Worm (Caenorhabditis elegans): ENCODE data around the gene C46A5.4.

Gene C46A5.4

DNA sequence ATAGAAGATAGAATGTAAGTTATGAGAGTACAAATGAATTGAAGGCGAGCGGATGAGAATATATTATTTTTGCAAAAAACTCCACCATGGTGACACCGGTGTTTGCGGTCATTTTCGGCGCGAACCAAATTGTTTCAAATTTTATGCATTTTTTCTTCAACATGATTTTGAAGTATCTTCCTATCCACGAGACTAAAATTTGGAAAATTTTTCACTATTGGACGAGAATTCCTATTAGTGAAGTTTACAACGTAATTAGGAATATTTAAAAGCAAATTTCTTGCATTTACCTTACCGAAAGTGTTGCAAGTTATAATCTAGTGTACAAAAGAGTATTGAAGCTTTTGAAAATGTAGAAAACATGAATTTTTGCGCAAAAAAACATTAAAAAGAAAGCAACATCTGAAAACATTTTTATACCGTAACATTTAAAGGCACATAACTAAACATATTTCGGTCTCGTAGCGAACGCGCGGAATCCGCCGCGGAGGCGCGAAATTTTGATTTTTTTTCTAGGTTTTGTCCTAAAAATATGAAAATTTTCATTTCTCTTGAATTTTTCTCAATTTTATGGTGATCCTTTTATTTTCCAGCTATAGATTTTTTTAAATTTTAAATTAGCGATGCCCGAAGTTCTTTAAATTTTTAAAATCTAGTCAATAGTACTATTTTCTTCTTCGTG, 39.4 kb upstream of the C46A5.4 start, which contains the start of gene sgo-1 (continued):
- TF ChIP-seq snpc-1.1 (tag; optimal IDR thresholded peaks at IDR 0.05; ENCODE audit: insufficient read depth), result peak; percentile 53
- TF ChIP-seq lin-54 (GFP tag; optimal IDR thresholded peaks at IDR 0.05), result peak; percentile 91
- peak; percentile 70; the same call in 1 of the 2 replicates for TF ChIP-seq nfya-2 (GFP tag; IDR thresholded peaks at IDR 0.05)
- peak; percentile 85 for TF ChIP-seq attf-6 (GFP tag; IDR thresholded peaks at IDR 0.05)
- TF ChIP-seq lir-1 (GFP tag; conservative IDR thresholded peaks at IDR 0.05), result peak; percentile 69; the same call in 1 of the 2 replicates
- TF ChIP-seq F22D6.2 (tag; optimal IDR thresholded peaks at IDR 0.05), result no peak
- TF ChIP-seq Y53F4B.3 (GFP tag; IDR thresholded peaks at IDR 0.05), result peak; percentile 49; the same call in 1 of the 2 replicates
- TF ChIP-seq ztf-18 (tag; optimal IDR thresholded peaks at IDR 0.05), result no peak
- no peak for TF ChIP-seq dpff-1 (tag; optimal IDR thresholded peaks at IDR 0.05)
- TF ChIP-seq F55B11.4 (tag; optimal IDR thresholded peaks at IDR 0.05; ENCODE audit: borderline replicate concordance, insufficient read depth), result no peak
- TF ChIP-seq hmg-20 (GFP tag; IDR thresholded peaks at IDR 0.05), result no peak
- peak; percentile 70 for TF ChIP-seq snpc-4 (GFP tag; optimal IDR thresholded peaks at IDR 0.05)
- peak in 3 of 4 experiments; percentile 41 to 70 (median 60) for TF ChIP-seq snpc-4 (tag; optimal IDR thresholded peaks at IDR 0.05)
- TF ChIP-seq ztf-28 (GFP tag; IDR thresholded peaks at IDR 0.05), result peak; percentile 73; the same call in 1 of the 2 replicates
- no peak for TF ChIP-seq ztf-22 (GFP tag; optimal IDR thresholded peaks at IDR 0.05)
- TF ChIP-seq lin-26 (GFP tag; IDR thresholded peaks at IDR 0.05), result no peak
- peak; percentile 95 for TF ChIP-seq snpc-3.4 (tag; optimal IDR thresholded peaks at IDR 0.05)
- no peak for TF ChIP-seq ztf-6 (GFP tag; IDR thresholded peaks at IDR 0.05)
- TF ChIP-seq Y53G8AR.9 (GFP tag; conservative IDR thresholded peaks at IDR 0.05), result peak; percentile 90
- no peak for TF ChIP-seq aptf-2 (GFP tag; conservative IDR thresholded peaks at IDR 0.05)
- no peak for TF ChIP-seq atf-7 (tag; optimal IDR thresholded peaks at IDR 0.05)
- TF ChIP-seq hmg-1.2 (GFP tag; IDR thresholded peaks at IDR 0.05), result peak; percentile 68
- TF ChIP-seq rpc-1 (optimal IDR thresholded peaks at IDR 0.05), result no peak
- no peak for TF ChIP-seq rpc-1 (tag; optimal IDR thresholded peaks at IDR 0.05)
- no peak for TF ChIP-seq gei-17 (GFP tag; optimal IDR thresholded peaks at IDR 0.05)
- TF ChIP-seq let-607 (tag; optimal IDR thresholded peaks at IDR 0.05), result no peak
- TF ChIP-seq lag-1 (GFP tag; IDR thresholded peaks at IDR 0.05), result no peak
- peak; percentile 66; the same call in 1 of the 2 replicates for TF ChIP-seq ceh-100 (GFP tag; IDR thresholded peaks at IDR 0.05)
- TF ChIP-seq dpl-1 (GFP tag; optimal IDR thresholded peaks at IDR 0.05), result peak; percentile 95
- TF ChIP-seq unc-62 (GFP tag; optimal IDR thresholded peaks at IDR 0.05), result no peak
- TF ChIP-seq B0261.1 (tag; optimal IDR thresholded peaks at IDR 0.05), result no peak
- peak; percentile 97 for TF ChIP-seq madf-3 (GFP tag; IDR thresholded peaks at IDR 0.05)

DNA sequence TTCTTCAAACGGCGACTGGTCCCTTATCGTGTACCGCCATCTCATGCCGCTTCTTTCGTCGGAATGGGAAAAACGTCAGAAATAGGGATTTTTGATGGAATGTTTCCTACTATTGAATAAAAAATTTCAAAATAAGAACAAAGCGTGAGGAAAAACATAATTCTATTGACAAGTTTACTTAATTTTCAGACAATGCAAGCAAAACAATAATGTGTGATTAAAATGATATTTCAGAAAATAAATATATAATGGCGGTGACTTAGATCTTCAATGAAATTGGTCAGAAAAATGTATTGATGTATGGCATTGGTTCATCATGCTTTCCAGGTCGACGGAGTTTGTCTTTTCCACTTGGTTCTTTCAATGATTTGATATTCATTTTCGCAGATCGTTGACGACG, 37.6 kb upstream of the C46A5.4 start, which contains the start of gene ntp-1:
Gene ntp-1, minus strand, starts transcription at position 101 of the 400 bp plus-strand sequence.
- TF ChIP-seq ztf-18 (tag; optimal IDR thresholded peaks at IDR 0.05), result no peak

DNA sequence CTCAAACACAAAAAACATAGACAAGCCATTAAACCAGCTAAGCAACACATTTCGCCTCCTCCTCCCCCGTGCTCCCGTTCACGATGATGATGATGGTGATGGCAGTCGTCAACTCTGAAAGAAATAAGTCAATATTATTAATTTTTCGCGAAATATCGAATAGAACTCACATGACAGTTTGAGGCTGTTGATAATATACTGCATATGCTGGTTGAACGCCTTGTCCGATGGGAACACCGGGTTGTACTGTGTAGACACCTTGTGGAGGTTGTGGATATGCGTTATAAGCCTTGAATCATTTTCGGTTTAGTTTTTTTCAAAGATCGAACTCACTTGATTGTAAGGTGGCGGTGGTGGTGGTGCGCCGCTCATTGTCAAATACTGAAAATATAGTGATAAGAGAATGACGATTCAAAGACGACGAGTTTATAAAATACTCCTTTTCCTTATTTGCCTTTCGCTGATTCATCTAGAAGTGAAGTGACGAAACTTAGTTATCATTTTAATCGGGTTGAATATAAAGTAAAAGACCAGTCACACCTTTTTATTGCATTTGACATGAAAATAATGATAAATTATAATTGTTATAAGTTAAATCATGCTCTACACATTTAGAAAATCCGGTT, 34.8 kb upstream of the C46A5.4 start, which contains the start of gene C33H5.13:
Gene C33H5.13, minus strand, starts transcription at position 443 of the 626 bp plus-strand sequence.
- TF ChIP-seq ZK185.1 (tag; optimal IDR thresholded peaks at IDR 0.05; ENCODE audit: poor library complexity, severe bottlenecking) (peak; percentile 12), F55B11.4 (tag; optimal IDR thresholded peaks at IDR 0.05; ENCODE audit: borderline replicate concordance, insufficient read depth) (no peak), attf-6 (GFP tag; IDR thresholded peaks at IDR 0.05) (no peak), Y53G8AR.9 (GFP tag; conservative IDR thresholded peaks at IDR 0.05) (0 out of 2 replicates have a peak, but pooled peaks have one; percentile 60), cebp-1 (GFP tag; IDR thresholded peaks at IDR 0.05) (no peak), cebp-1 (tag; optimal IDR thresholded peaks at IDR 0.05) (peak; percentile 28), F10E7.11 (tag; optimal IDR thresholded peaks at IDR 0.05) (no peak), nhr-80 (tag; optimal IDR thresholded peaks at IDR 0.05) (peak; percentile 66), pbrm-1 (GFP tag; IDR thresholded peaks at IDR 0.05) (no peak)
